Fruit fly (Drosophila melanogaster): ENCODE measurements around the gene CG13962.
A peak's percentile ranks its signal among the peaks of the same experiment; 100 is the strongest.

The CG13962 gene

DNA sequence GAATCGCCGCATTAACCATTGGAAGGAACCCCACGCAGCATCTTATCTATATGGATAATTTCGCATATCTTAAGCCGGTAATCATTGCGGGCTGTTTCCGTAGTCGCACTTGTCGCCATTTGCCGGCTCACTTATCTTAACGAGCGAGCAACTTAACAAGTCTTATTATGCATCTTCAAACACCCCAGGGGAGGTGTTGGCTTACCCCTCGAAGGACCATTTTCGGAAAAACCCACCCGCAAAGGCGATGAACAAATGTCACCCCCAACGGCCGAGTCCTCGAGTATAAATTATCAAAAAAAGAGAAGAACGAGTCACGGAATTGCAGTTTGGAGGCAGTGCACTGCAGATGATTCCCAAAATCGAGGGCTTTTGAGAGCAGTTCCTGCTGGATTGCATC lies 15.0 kb upstream of the CG13962 start:
- no peak for TF ChIP-seq acj6 (GFP tag; optimal IDR thresholded peaks at IDR 0.05)
- TF ChIP-seq Blimp-1 (GFP tag; optimal IDR thresholded peaks at IDR 0.05), result no peak
- TF ChIP-seq fd59A (GFP tag; optimal IDR thresholded peaks at IDR 0.05), result no peak
- no peak for TF ChIP-seq Eip93F (GFP tag; optimal IDR thresholded peaks at IDR 0.05)
- TF ChIP-seq esn (GFP tag; optimal IDR thresholded peaks at IDR 0.05), result no peak
- no peak for TF ChIP-seq Hr4 (GFP tag; optimal IDR thresholded peaks at IDR 0.05)
- TF ChIP-seq CG15336 (GFP tag; IDR thresholded peaks at IDR 0.05), result no peak
- no peak for TF ChIP-seq fd85E (GFP tag; optimal IDR thresholded peaks at IDR 0.05)
- no peak for TF ChIP-seq dsx (GFP tag; optimal IDR thresholded peaks at IDR 0.05; ENCODE audit: poor library complexity, severe bottlenecking)
- no peak for TF ChIP-seq CG6854 (GFP tag; optimal IDR thresholded peaks at IDR 0.05)
- TF ChIP-seq topi (GFP tag; optimal IDR thresholded peaks at IDR 0.05), result no peak
- TF ChIP-seq Met (GFP tag; optimal IDR thresholded peaks at IDR 0.05), result no peak
- TF ChIP-seq CG31627 (GFP tag; optimal IDR thresholded peaks at IDR 0.05), result no peak
- no peak for TF ChIP-seq CG8119 (GFP tag; IDR thresholded peaks at IDR 0.05)
- TF ChIP-seq fkh (GFP tag; optimal IDR thresholded peaks at IDR 0.05), result no peak
- TF ChIP-seq lz (GFP tag; optimal IDR thresholded peaks at IDR 0.05), result no peak
- TF ChIP-seq Sox102F (GFP tag; optimal IDR thresholded peaks at IDR 0.05), result no peak
- TF ChIP-seq CG6792 (GFP tag; optimal IDR thresholded peaks at IDR 0.05), result no peak

DNA sequence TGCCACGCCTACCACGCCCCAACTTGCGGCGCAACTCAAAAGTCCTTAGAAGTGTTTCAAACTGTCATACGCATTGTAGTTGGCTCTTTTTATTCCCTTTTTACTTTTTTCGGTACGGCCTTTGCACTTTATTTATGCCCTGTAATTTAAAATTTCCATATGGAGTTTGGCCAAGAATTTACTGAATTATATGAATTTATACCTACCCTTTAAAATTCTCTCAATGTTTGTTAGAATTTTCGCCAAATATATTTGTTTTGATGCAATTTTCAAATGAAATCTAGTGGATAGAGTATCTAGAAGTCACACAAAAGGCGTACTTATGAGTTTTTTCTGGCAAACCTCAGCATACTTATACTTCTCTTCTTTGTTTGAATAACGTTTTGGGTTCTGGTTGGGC lies 10.0 kb upstream of the CG13962 start:
- TF ChIP-seq Hr4 (GFP tag; optimal IDR thresholded peaks at IDR 0.05) (no peak), topi (GFP tag; optimal IDR thresholded peaks at IDR 0.05) (no peak), lz (GFP tag; optimal IDR thresholded peaks at IDR 0.05) (no peak), Hr39 (GFP tag; optimal IDR thresholded peaks at IDR 0.05) (no peak), Met (GFP tag; optimal IDR thresholded peaks at IDR 0.05) (no peak), Eip93F (GFP tag; optimal IDR thresholded peaks at IDR 0.05) (no peak), salr (GFP tag; optimal IDR thresholded peaks at IDR 0.05) (no peak), dac (GFP tag; optimal IDR thresholded peaks at IDR 0.05) (no peak), fd85E (GFP tag; optimal IDR thresholded peaks at IDR 0.05) (no peak), CG6276 (GFP tag; optimal IDR thresholded peaks at IDR 0.05) (no peak), CG9139 (GFP tag; optimal IDR thresholded peaks at IDR 0.05) (no peak), acj6 (GFP tag; optimal IDR thresholded peaks at IDR 0.05) (no peak)

DNA sequence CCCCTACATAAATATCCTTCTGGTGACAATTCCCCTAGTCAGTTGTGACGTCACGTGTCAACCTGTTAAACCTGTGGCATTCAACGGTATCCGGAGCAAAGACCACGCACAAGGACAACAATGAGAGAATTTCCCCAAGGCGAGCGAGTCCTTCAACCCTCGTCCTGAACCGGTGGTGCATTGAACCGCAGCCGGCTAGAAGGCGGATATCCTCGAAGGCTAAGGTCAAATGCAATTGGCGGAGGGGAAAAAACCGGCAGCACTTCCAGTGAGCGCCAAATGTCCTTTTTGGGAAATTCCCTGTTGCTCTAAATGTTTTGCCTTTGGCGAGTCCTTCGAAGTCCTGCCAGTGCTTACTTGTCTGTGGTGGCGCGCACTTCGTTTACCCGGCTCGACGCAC lies 5.6 kb upstream of the CG13962 start:
- TF ChIP-seq Blimp-1 (GFP tag; optimal IDR thresholded peaks at IDR 0.05), result no peak
- TF ChIP-seq esn (GFP tag; optimal IDR thresholded peaks at IDR 0.05), result no peak
- no peak for TF ChIP-seq svp (GFP tag)
- TF ChIP-seq CG8632 (GFP tag; optimal IDR thresholded peaks at IDR 0.05), result no peak
- no peak for TF ChIP-seq OdsH (GFP tag; optimal IDR thresholded peaks at IDR 0.05)

DNA sequence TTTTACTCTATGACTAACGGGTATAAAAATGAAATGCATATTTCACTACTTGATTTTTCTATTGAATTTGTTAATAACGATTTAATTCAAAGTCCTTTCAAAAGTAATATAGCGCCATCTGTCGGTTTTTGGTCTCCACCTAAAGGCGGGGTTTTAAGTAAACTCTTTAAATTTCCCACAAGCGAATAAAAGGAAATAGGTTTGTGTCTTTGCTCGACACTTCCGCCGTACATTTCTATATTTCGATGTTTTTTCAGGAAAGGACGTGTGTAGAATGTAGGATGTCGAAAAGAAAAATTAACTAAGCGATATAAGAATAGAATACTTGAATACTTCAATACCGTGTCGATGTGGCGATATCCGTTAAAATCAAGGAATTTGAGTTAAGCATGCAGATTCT lies 2.8 kb upstream of the CG13962 start:
- no peak for TF ChIP-seq Smox (GFP tag; optimal IDR thresholded peaks at IDR 0.05)
- peak; percentile 96 for TF ChIP-seq CG1621 (tag; optimal IDR thresholded peaks at IDR 0.05)

DNA sequence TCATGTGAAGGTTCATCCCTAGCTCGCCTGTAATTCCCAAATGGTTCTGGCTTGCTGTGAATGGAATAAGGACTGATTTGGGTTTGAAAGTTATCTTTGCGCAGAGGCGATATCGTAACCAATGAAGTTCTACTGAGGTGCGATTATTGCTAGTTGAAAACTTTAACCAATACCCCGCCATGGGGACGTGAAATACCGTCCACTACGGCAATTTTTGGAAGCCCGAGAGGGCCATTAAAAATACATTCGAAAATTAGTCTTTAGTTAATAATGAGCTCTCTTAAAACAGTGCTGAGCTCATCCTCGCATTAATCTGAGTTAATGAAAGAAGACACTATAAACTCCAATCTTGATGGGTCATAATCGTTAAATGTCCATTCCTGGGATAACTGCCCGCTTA lies 3.7 kb downstream of the CG13962 start:
- TF ChIP-seq Ets21C (GFP tag; optimal IDR thresholded peaks at IDR 0.05) (no peak), Eip93F (GFP tag; optimal IDR thresholded peaks at IDR 0.05) (no peak), CG1621 (tag; optimal IDR thresholded peaks at IDR 0.05) (no peak), CG15336 (GFP tag; IDR thresholded peaks at IDR 0.05) (no peak), Sox14 (GFP tag; optimal IDR thresholded peaks at IDR 0.05) (no peak), topi (GFP tag; optimal IDR thresholded peaks at IDR 0.05) (no peak), CG8119 (GFP tag; IDR thresholded peaks at IDR 0.05) (no peak), CG10631 (GFP tag; optimal IDR thresholded peaks at IDR 0.05) (no peak), CG9139 (GFP tag; optimal IDR thresholded peaks at IDR 0.05) (no peak)

DNA sequence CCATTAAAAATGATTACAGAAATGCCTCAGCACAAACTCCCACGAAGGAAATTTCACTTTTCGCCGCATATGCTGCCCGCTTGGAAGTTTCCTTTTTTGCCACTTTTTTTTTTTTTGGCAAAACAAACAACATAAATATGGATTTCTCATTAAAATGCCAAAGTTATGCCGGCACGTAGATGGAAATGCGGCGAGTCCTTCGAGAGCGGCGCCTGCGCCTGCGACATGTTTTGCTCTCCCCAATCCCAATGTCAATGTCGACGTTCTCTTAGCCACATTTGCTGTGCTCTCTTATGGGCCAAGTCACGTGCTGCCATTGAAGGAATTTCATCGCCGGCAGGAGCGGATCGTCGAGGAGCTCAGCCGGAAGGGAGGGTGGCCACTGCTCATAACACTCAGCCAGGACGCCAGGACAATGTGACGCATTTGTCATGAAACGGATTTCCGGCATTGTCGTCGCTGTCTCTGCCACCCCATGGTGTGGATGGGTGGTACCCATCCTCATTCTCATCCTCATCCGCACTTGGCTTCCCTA lies 4.8 kb downstream of the CG13962 start:
- TF ChIP-seq vri (GFP tag; optimal IDR thresholded peaks at IDR 0.05) (no peak), CG11762 (GFP tag; optimal IDR thresholded peaks at IDR 0.05; ENCODE audit: insufficient read depth) (no peak), Eip78C (GFP tag) (no peak)

Measured in whole organism, prepupa.